Fruit fly (Drosophila melanogaster): ENCODE measurements around the gene Vha26.
A peak's percentile ranks its signal among the peaks of the same experiment; 100 is the strongest.

- TF ChIP-seq CG8478 (optimal IDR thresholded peaks at IDR 0.05) (no peak), CTCF (optimal IDR thresholded peaks at IDR 0.05) (peak in 1 of 2 experiments; percentile 20)
Measured at dm6 chr3R:5587863-5588519, 3.6 kb upstream of the Vha26 start, which contains the start of gene CG2926.
